Fruit fly (Drosophila melanogaster) whole organism, adult: ENCODE measurements around the gene TwdlG.

Source experiments
- CG11617 ChIP-seq: fragments of 200-800 bp; sonication (Bioruptor generic); optimal IDR thresholded peaks from 2 replicates; lab custom pipeline; 2017; ENCODE audit warnings: mild to moderate bottlenecking, missing biosample characterization, missing genetic modification reagents, missing genetic modification characterization
- CG12768 ChIP-seq: fragments of 200-800 bp; sonication (Bioruptor generic); optimal IDR thresholded peaks from 2 replicates; lab custom pipeline; 2017; ENCODE audit warnings: missing biosample characterization, missing genetic modification characterization, mild to moderate bottlenecking, moderate library complexity, missing genetic modification reagents
- CG14711 ChIP-seq: fragments of 200-800 bp; sonication (Bioruptor generic); optimal IDR thresholded peaks from 2 replicates; lab custom pipeline; 2018; ENCODE audit warnings: missing biosample characterization, mild to moderate bottlenecking, missing genetic modification characterization, moderate library complexity
- CG33017 ChIP-seq: fragments of 200-800 bp; sonication (Bioruptor generic); optimal IDR thresholded peaks from 2 replicates; lab custom pipeline; 2018; ENCODE audit warnings: missing biosample characterization, mild to moderate bottlenecking, missing genetic modification characterization, moderate library complexity
- CG7045 ChIP-seq: fragments of 200-800 bp; sonication (Bioruptor generic); optimal IDR thresholded peaks from 2 replicates; lab custom pipeline; 2017; ENCODE audit warnings: missing biosample characterization, mild to moderate bottlenecking, missing genetic modification characterization
- Clk ChIP-seq: fragments of 200-800 bp; sonication (Bioruptor generic); optimal IDR thresholded peaks from 2 replicates; lab custom pipeline; 2017; ENCODE audit warnings: missing biosample characterization, missing genetic modification characterization
- Hr96 ChIP-seq: fragments of 200-800 bp; sonication (Bioruptor generic); optimal IDR thresholded peaks from 2 replicates; lab custom pipeline; 2016; ENCODE audit warnings: missing biosample characterization, missing genetic modification characterization
- Mnt ChIP-seq: fragments of 200-800 bp; sonication (Bioruptor generic); optimal IDR thresholded peaks from 2 replicates; lab custom pipeline; 2016; ENCODE audit warnings: missing biosample characterization, mild to moderate bottlenecking, missing genetic modification characterization
- bab1 ChIP-seq: fragments of 200-800 bp; sonication (Bioruptor generic); optimal IDR thresholded peaks from 3 replicates; lab custom pipeline; 2019; ENCODE audit warnings: missing biosample characterization, mild to moderate bottlenecking, missing genetic modification characterization, moderate library complexity
- kay ChIP-seq: fragments of 200-800 bp; sonication (Bioruptor generic); peaks from one replicate; lab custom pipeline; 2016; ENCODE audit warnings: missing biosample characterization, missing genetic modification characterization, borderline replicate concordance
- ovo ChIP-seq: fragments of 200-800 bp; sonication (Bioruptor generic); optimal IDR thresholded peaks from 2 replicates; lab custom pipeline; 2016; ENCODE audit warnings: missing biosample characterization, missing genetic modification characterization
- tj ChIP-seq: fragments of 200-800 bp; sonication (Bioruptor generic); optimal IDR thresholded peaks from 3 replicates; lab custom pipeline; 2017; ENCODE audit warnings: missing biosample characterization, mild to moderate bottlenecking, missing genetic modification characterization, moderate library complexity

DNA sequence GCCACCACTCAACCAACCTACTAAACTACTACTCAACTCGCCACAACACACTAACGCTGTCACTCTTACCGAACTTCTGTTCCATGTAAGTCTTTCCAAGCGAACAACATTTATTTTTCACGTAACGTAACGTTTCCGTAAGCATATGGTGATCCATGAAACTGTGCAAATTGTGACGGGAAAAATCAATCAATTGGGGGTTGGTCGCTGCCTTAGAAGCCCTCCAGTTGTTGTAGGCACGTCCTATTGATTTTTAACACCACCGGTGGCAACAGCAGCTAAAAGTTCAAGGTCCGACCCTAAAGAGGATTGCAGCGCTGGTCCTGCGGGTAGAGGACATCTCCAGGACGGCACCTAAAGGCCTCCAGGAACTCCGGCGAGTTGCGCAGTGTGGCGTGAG, 41.0 kb upstream of the TwdlG start:
- TF ChIP-seq tj (GFP tag; lab: Kevin White, UChicago) (no peak), CG33017 (tag; lab: Kevin White, UChicago) (no peak), CG11617 (GFP tag; lab: Kevin White, UChicago) (no peak), ovo (GFP tag; lab: Kevin White, UChicago) (no peak), Mnt (GFP tag; lab: Kevin White, UChicago) (no peak), bab1 (no peak), Clk (GFP tag; lab: Kevin White, UChicago) (no peak), CG7045 (GFP tag; lab: Kevin White, UChicago) (no peak), Hr96 (GFP tag; lab: Kevin White, UChicago) (no peak), CG12768 (no peak), kay (GFP tag; lab: Kevin White, UChicago) (no peak), CG14711 (tag; lab: Kevin White, UChicago) (no peak)
